Fruit fly (Drosophila melanogaster) whole organism, embryonic: ENCODE results near the gene BuGZ.

Source experiments
- CG10267 ChIP-seq: fragments of 200-800 bp; sonication (Bioruptor generic); optimal IDR thresholded peaks from 2 replicates; lab custom pipeline; 2018; ENCODE audit warnings: missing biosample characterization, mild to moderate bottlenecking, missing genetic modification characterization, moderate library complexity
- CG11695 ChIP-seq: fragments of 200-800 bp; sonication (Bioruptor generic); IDR thresholded peaks from 3 replicates; pipeline ENCODE4 v1.3.6; 2022; ENCODE audit warnings: missing biosample characterization, missing genetic modification characterization
- CG11696 ChIP-seq: fragments of 200-800 bp; sonication (Bioruptor generic); IDR thresholded peaks from 2 replicates; pipeline ENCODE4 v1.3.6; 2022; ENCODE audit warnings: missing biosample characterization, missing genetic modification characterization
- CG14710 ChIP-seq: fragments of 200-800 bp; sonication (Bioruptor generic); optimal IDR thresholded peaks from 3 replicates; lab custom pipeline; 2019; ENCODE audit warnings: missing biosample characterization, mild to moderate bottlenecking, missing genetic modification characterization, moderate library complexity
- CG15073 ChIP-seq: fragments of 200-800 bp; sonication (Bioruptor generic); optimal IDR thresholded peaks from 2 replicates; lab custom pipeline; 2016; ENCODE audit warnings: missing biosample characterization, missing genetic modification characterization
- CG15514 ChIP-seq: fragments of 200-800 bp; sonication (Bioruptor generic); optimal IDR thresholded peaks from 3 replicates; lab custom pipeline; 2017; ENCODE audit warnings: missing biosample characterization, missing genetic modification characterization, mild to moderate bottlenecking, moderate library complexity, missing genetic modification reagents
- CG1602 ChIP-seq: fragments of 200-800 bp; sonication (Bioruptor generic); optimal IDR thresholded peaks from 3 replicates; lab custom pipeline; 2016; ENCODE audit warnings: missing biosample characterization, missing genetic modification characterization
- CG2116 ChIP-seq: fragments of 200-800 bp; sonication (Bioruptor generic); optimal IDR thresholded peaks from 3 replicates; lab custom pipeline; 2018; ENCODE audit warnings: missing biosample characterization, mild to moderate bottlenecking, missing genetic modification characterization
- CG30020 ChIP-seq: fragments of 200-800 bp; optimal IDR thresholded peaks from 2 replicates; lab custom pipeline; 2019; ENCODE audit warnings: missing biosample characterization, mild to moderate bottlenecking, missing genetic modification characterization, moderate library complexity
- CG30431 ChIP-seq: fragments of 200-800 bp; sonication (Bioruptor generic); optimal IDR thresholded peaks from 2 replicates; lab custom pipeline; 2017; ENCODE audit warnings: missing biosample characterization, missing genetic modification characterization
- CG34224 ChIP-seq: fragments of 200-800 bp; sonication (Bioruptor generic); IDR thresholded peaks from 3 replicates; pipeline ENCODE4 v1.3.6; 2022; ENCODE audit warnings: missing biosample characterization, missing genetic modification characterization; ENCODE audit not compliant: partially characterized antibody
- CG34376 ChIP-seq: fragments of 200-800 bp; sonication (Bioruptor generic); optimal IDR thresholded peaks from 2 replicates; lab custom pipeline; 2018; ENCODE audit warnings: missing biosample characterization, mild to moderate bottlenecking, missing genetic modification characterization
- CG34422 ChIP-seq: fragments of 200-800 bp; sonication (Bioruptor generic); IDR thresholded peaks from 3 replicates; pipeline ENCODE4 v1.3.6; 2022; ENCODE audit warnings: missing biosample characterization, missing genetic modification characterization
- CG3847 ChIP-seq: fragments of 200-800 bp; sonication (Bioruptor generic); IDR thresholded peaks from 2 replicates; pipeline ENCODE4 v1.3.6; 2022; ENCODE audit warnings: missing biosample characterization, missing genetic modification characterization
- CG42726 ChIP-seq: fragments of 200-800 bp; sonication (Bioruptor generic); IDR thresholded peaks from 2 replicates; pipeline ENCODE4 v1.3.6; 2022; ENCODE audit warnings: missing biosample characterization, missing genetic modification characterization; ENCODE audit not compliant: partially characterized antibody
- CG4404 ChIP-seq: fragments of 200-800 bp; sonication (Bioruptor generic); IDR thresholded peaks from 2 replicates; pipeline ENCODE4 v1.3.6; 2022; ENCODE audit warnings: missing biosample characterization, missing genetic modification characterization
- CG4617 ChIP-seq: fragments of 200-800 bp; sonication (Bioruptor generic); optimal IDR thresholded peaks from 3 replicates; lab custom pipeline; 2016; ENCODE audit warnings: missing biosample characterization, missing genetic modification characterization, borderline replicate concordance
- CG7963 ChIP-seq: fragments of 200-800 bp; sonication (Bioruptor generic); IDR thresholded peaks from 3 replicates; pipeline ENCODE4 v1.3.6; 2022; ENCODE audit warnings: missing biosample characterization, missing genetic modification characterization; ENCODE audit not compliant: partially characterized antibody
- CG9609 ChIP-seq: fragments of 200-800 bp; sonication (Bioruptor generic); optimal IDR thresholded peaks from 3 replicates; lab custom pipeline; 2016; ENCODE audit warnings: missing biosample characterization, missing genetic modification characterization
- CG9797 ChIP-seq: fragments of 200-800 bp; sonication (Bioruptor generic); optimal IDR thresholded peaks from 3 replicates; lab custom pipeline; 2018; ENCODE audit warnings: missing biosample characterization, mild to moderate bottlenecking, missing genetic modification characterization
- CHES-1-like ChIP-seq: fragments of 200-800 bp; sonication (Bioruptor generic); optimal IDR thresholded peaks from 2 replicates; lab custom pipeline; 2016; ENCODE audit warnings: missing biosample characterization, missing genetic modification characterization
- Dp ChIP-seq: fragments of 200-800 bp; sonication (Bioruptor generic); optimal IDR thresholded peaks from 2 replicates; lab custom pipeline; 2018; ENCODE audit warnings: missing biosample characterization, mild to moderate bottlenecking, missing genetic modification characterization, moderate library complexity
- Drgx ChIP-seq: fragments of 200-800 bp; sonication (Bioruptor generic); IDR thresholded peaks from 2 replicates; pipeline ENCODE4 v1.3.6; 2022; ENCODE audit warnings: missing biosample characterization, missing genetic modification characterization
- Hsf ChIP-seq: fragments of 200-800 bp; sonication (Bioruptor generic); optimal IDR thresholded peaks from 3 replicates; lab custom pipeline; 2016; ENCODE audit warnings: missing biosample characterization, missing genetic modification characterization
- MBD-R2 ChIP-seq: fragments of 200-800 bp; sonication (Bioruptor generic); IDR thresholded peaks from 2 replicates; pipeline ENCODE4 v1.3.6; 2022; ENCODE audit warnings: missing biosample characterization, missing genetic modification characterization
- MESR4 ChIP-seq: fragments of 200-800 bp; sonication (Bioruptor generic); optimal IDR thresholded peaks from 2 replicates; lab custom pipeline; 2018; ENCODE audit warnings: missing biosample characterization, mild to moderate bottlenecking, missing genetic modification characterization, moderate library complexity
- Med ChIP-seq: fragments of 200-800 bp; sonication (Bioruptor generic); peaks from one replicate; lab custom pipeline; 2016; ENCODE audit warnings: missing biosample characterization, missing genetic modification characterization, mild to moderate bottlenecking, inconsistent platforms, moderate library complexity
- Myb ChIP-seq: fragments of 200-800 bp; sonication (Bioruptor generic); optimal IDR thresholded peaks from 2 replicates; lab custom pipeline; 2016; ENCODE audit warnings: missing biosample characterization, missing genetic modification characterization
- Opbp ChIP-seq: fragments of 200-800 bp; sonication (Bioruptor generic); IDR thresholded peaks from 3 replicates; pipeline ENCODE4 v1.3.6; 2022; ENCODE audit warnings: missing biosample characterization, missing genetic modification characterization; ENCODE audit not compliant: partially characterized antibody
- Ravus ChIP-seq: fragments of 200-800 bp; sonication (Bioruptor generic); IDR thresholded peaks from 2 replicates; pipeline ENCODE4 v1.3.6; 2022; ENCODE audit warnings: missing biosample characterization, missing genetic modification characterization
- az2 ChIP-seq: fragments of 200-800 bp; sonication (Bioruptor generic); optimal IDR thresholded peaks from 3 replicates; lab custom pipeline; 2016; ENCODE audit warnings: missing biosample characterization, missing genetic modification characterization
- corto ChIP-seq: fragments of 200-800 bp; sonication (Bioruptor generic); optimal IDR thresholded peaks from 2 replicates; lab custom pipeline; 2016; ENCODE audit warnings: missing biosample characterization, mild to moderate bottlenecking, missing genetic modification characterization, moderate library complexity
- gfzf ChIP-seq: fragments of 200-800 bp; sonication (Bioruptor generic); optimal IDR thresholded peaks from 2 replicates; lab custom pipeline; 2016; ENCODE audit warnings: missing biosample characterization, mild to moderate bottlenecking, missing genetic modification characterization, moderate library complexity
- jumu ChIP-seq: fragments of 200-800 bp; sonication (Bioruptor generic); optimal IDR thresholded peaks from 3 replicates; lab custom pipeline; 2016; ENCODE audit warnings: missing biosample characterization, missing genetic modification characterization
- onecut ChIP-seq: fragments of 200-800 bp; sonication (Bioruptor generic); IDR thresholded peaks from 2 replicates; pipeline ENCODE4 v1.3.6; 2022; ENCODE audit warnings: missing biosample characterization, missing genetic modification characterization
- phol ChIP-seq: fragments of 200-800 bp; sonication (Bioruptor generic); optimal IDR thresholded peaks from 3 replicates; lab custom pipeline; 2018; ENCODE audit warnings: missing biosample characterization, mild to moderate bottlenecking, missing genetic modification characterization, moderate library complexity
- pzg ChIP-seq: fragments of 200-800 bp; sonication (Bioruptor generic); optimal IDR thresholded peaks from 3 replicates; lab custom pipeline; 2018; ENCODE audit warnings: missing biosample characterization, mild to moderate bottlenecking, missing genetic modification characterization, moderate library complexity
- sob ChIP-seq: fragments of 200-800 bp; sonication (Bioruptor generic); IDR thresholded peaks from 2 replicates; pipeline ENCODE4 v1.3.6; 2022; ENCODE audit warnings: missing biosample characterization, missing genetic modification characterization
- stwl ChIP-seq: fragments of 200-800 bp; sonication (Bioruptor generic); optimal IDR thresholded peaks from 3 replicates; lab custom pipeline; 2018; ENCODE audit warnings: missing biosample characterization, mild to moderate bottlenecking, missing genetic modification characterization, moderate library complexity
- vvl ChIP-seq: fragments of 200-800 bp; sonication (Bioruptor generic); IDR thresholded peaks from 2 replicates; pipeline ENCODE4 v1.3.6; 2022; ENCODE audit warnings: missing biosample characterization, missing genetic modification characterization

Gene BuGZ

dm6 chr2L:16730939-16731338 is 12.3 kb upstream of the BuGZ start, which contains the start of gene CG17996:
Gene CG17996 (minus strand): TSS chr2L:16731039.
- TF ChIP-seq az2 (GFP tag; lab: Kevin White, UChicago) (no peak), gfzf (peak; percentile 30)

DNA sequence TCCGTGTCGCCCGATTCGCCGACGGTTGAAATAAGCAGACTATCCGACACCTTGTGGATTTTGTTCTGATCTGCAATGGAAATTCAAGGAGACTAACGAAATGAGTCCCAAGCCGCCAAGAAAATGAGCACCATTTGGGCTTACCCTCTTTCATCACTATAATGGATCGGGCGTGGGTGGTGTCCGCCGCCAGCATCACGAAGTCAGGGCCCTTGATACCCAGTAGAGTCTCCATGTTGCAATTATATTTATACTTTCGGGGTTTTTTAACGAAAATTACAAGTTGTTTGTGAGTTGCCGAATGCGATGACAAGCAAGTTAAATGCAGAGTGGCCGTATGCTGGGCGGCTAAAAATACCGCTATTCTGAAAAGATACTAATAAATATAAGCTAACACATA is 11.4 kb upstream of the BuGZ start, which contains the start of gene Prosbeta4:
Gene Prosbeta4 (minus strand): TSS at position 335 of the 400 bp plus-strand sequence.
- TF ChIP-seq MESR4 (peak; percentile 68), CG34422 (GFP tag; lab: Robert Waterston, UW) (no peak), CG4617 (peak; percentile 3), MBD-R2 (GFP tag; lab: Robert Waterston, UW) (peak; percentile 50), Myb (GFP tag; lab: Kevin White, UChicago) (no peak), CG42726 (GFP tag; lab: Robert Waterston, UW) (peak; percentile 10; the same call in 1 of the 2 replicates), CHES-1-like (no peak), pzg (GFP tag; lab: Kevin White, UChicago) (peak; percentile 15), Dp (peak; percentile 13), CG1602 (GFP tag; lab: Kevin White, UChicago) (no peak), gfzf (peak; percentile 42)

DNA sequence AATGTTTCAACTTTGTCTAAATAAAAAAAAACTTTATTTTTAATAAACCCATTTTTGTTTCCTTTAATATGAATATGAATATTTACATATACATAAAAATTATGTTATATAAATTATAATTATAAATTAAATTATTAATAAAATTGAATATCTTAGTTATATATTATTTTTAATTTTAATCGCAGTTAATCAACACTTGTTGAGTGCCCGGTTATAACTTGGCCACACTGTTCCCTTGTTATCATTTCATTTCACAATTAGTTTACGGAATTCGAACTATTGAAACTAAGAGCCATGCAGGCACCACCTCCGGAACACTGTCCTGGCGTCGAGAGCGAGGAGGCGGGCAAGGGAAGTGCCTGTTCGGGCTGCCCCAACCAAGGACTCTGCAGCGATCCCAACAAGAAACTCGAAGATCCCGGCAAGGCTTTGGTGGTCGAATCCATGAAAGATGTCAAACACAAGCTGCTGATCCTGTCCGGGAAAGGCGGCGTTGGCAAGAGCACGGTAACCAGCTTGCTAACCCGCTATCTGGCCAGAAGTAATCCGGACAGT is 10.8 kb upstream of the BuGZ start, which contains the start of gene Nubp1:
Gene Nubp1 (plus strand): TSS at position 213 of the 555 bp plus-strand sequence.
- TF ChIP-seq MBD-R2 (GFP tag; lab: Robert Waterston, UW): peak; percentile 50
- peak; percentile 10; the same call in 1 of the 2 replicates for TF ChIP-seq sob (GFP tag; lab: Robert Waterston, UW)
- no peak for TF ChIP-seq CG11695 (GFP tag; lab: Robert Waterston, UW)
- TF ChIP-seq CG10267 (tag; lab: Kevin White, UChicago): peak; percentile 67
- TF ChIP-seq pzg (GFP tag; lab: Kevin White, UChicago): peak; percentile 11
- 0 out of 3 replicates have a peak, but pooled peaks have one; percentile 31 for TF ChIP-seq CG34224 (GFP tag; lab: Robert Waterston, UW)
- no peak for TF ChIP-seq Ravus (GFP tag; lab: Robert Waterston, UW)
- TF ChIP-seq CG4617: peak; percentile 67
- TF ChIP-seq CG9609 (GFP tag; lab: Kevin White, UChicago): no peak
- peak; percentile 68 for TF ChIP-seq MESR4
- peak; percentile 76 for TF ChIP-seq stwl (tag; lab: Kevin White, UChicago)
- peak; percentile 57 for TF ChIP-seq Med (GFP tag; lab: Kevin White, UChicago)
- TF ChIP-seq onecut: no peak

dm6 chr2L:16738206-16738900 is 4.9 kb upstream of the BuGZ start, which contains the start of the genes glu and ChLD3:
Gene glu (minus strand): TSS chr2L:16738388.
Gene ChLD3 (plus strand): TSS chr2L:16738850.
- TF ChIP-seq MBD-R2 (GFP tag; lab: Robert Waterston, UW) (peak; percentile 87), CG14710 (tag; lab: Kevin White, UChicago) (peak; percentile 38), jumu (GFP tag; lab: Kevin White, UChicago) (peak; percentile 19), vvl (0 out of 2 replicates have a peak, but pooled peaks have one; percentile 29), CG10267 (tag; lab: Kevin White, UChicago) (peak; percentile 41), CG11696 (no peak), CG3847 (peak; percentile 35; the same call in 1 of the 2 replicates), CG34376 (GFP tag; lab: Kevin White, UChicago) (no peak), pzg (GFP tag; lab: Kevin White, UChicago) (peak; percentile 72), CG30020 (tag; lab: Kevin White, UChicago) (peak; percentile 3), Opbp (0 out of 3 replicates have a peak, but pooled peaks have one; percentile 22), Drgx (GFP tag; lab: Robert Waterston, UW) (peak; percentile 22; the same call in 1 of the 2 replicates), CG9797 (peak; percentile 77), stwl (tag; lab: Kevin White, UChicago) (peak; percentile 39), CG30431 (GFP tag; lab: Kevin White, UChicago) (no peak), CG15073 (GFP tag; lab: Kevin White, UChicago) (no peak), Med (GFP tag; lab: Kevin White, UChicago) (peak; percentile 72), corto (GFP tag; lab: Kevin White, UChicago) (no peak), CG2116 (GFP tag; lab: Kevin White, UChicago) (peak; percentile 15), gfzf (peak; percentile 82), Hsf (no peak), phol (tag; lab: Kevin White, UChicago) (peak; percentile 28), CG7963 (GFP tag; lab: Robert Waterston, UW) (0 out of 3 replicates have a peak, but pooled peaks have one; percentile 35), CG4404 (GFP tag; lab: Robert Waterston, UW) (no peak), CG15514 (GFP tag; lab: Kevin White, UChicago) (peak; percentile 34), MESR4 (peak; percentile 43)
